Fruit fly (Drosophila melanogaster) whole organism, embryonic: ENCODE data around the gene msb1l.
A peak's percentile ranks its signal among the peaks of the same experiment; 100 is the strongest.

Source experiments
- Aef1 ChIP-seq: fragments of 200-800 bp; sonication (Bioruptor generic); IDR thresholded peaks from 3 replicates; pipeline ENCODE4 v1.3.6; 2022; ENCODE audit warnings: missing biosample characterization, missing genetic modification characterization
- B-H2 ChIP-seq: fragments of 200-800 bp; sonication (Bioruptor generic); optimal IDR thresholded peaks from 2 replicates; lab custom pipeline; 2018; ENCODE audit warnings: missing biosample characterization, mild to moderate bottlenecking, missing genetic modification characterization
- CG10321 ChIP-seq: fragments of 200-800 bp; sonication (Bioruptor generic); IDR thresholded peaks from 2 replicates; pipeline ENCODE4 v1.3.6; 2022; ENCODE audit warnings: missing biosample characterization, missing genetic modification characterization
- CG10959 ChIP-seq: fragments of 200-800 bp; sonication (Bioruptor generic); IDR thresholded peaks from 2 replicates; pipeline ENCODE4 v1.3.6; 2022; ENCODE audit warnings: missing biosample characterization, missing genetic modification characterization
- CG11456 ChIP-seq: fragments of 200-800 bp; sonication (Bioruptor generic); IDR thresholded peaks from 3 replicates; pipeline ENCODE4 v1.3.6; 2022; ENCODE audit warnings: missing biosample characterization, missing genetic modification characterization
- CG12071 ChIP-seq: fragments of 200-800 bp; sonication (Bioruptor generic); optimal IDR thresholded peaks from 3 replicates; lab custom pipeline; 2018; ENCODE audit warnings: missing biosample characterization, mild to moderate bottlenecking, missing genetic modification characterization
- CG12104 ChIP-seq: fragments of 200-800 bp; sonication (Bioruptor generic); optimal IDR thresholded peaks from 3 replicates; lab custom pipeline; 2016; ENCODE audit warnings: missing biosample characterization, missing genetic modification characterization
- CG12155 ChIP-seq: fragments of 200-800 bp; sonication (Bioruptor generic); optimal IDR thresholded peaks from 3 replicates; lab custom pipeline; 2016; ENCODE audit warnings: missing biosample characterization, missing genetic modification characterization
- CG13296 ChIP-seq: fragments of 200-800 bp; sonication (Bioruptor generic); optimal IDR thresholded peaks from 3 replicates; lab custom pipeline; 2018; ENCODE audit warnings: missing biosample characterization, mild to moderate bottlenecking, missing genetic modification characterization
- CG14014 ChIP-seq: fragments of 200-800 bp; sonication (Bioruptor generic); IDR thresholded peaks from 2 replicates; pipeline ENCODE4 v1.3.6; 2022; ENCODE audit warnings: missing biosample characterization, missing genetic modification characterization
- CG15479 ChIP-seq: fragments of 200-800 bp; sonication (Bioruptor generic); optimal IDR thresholded peaks from 3 replicates; lab custom pipeline; 2019; ENCODE audit warnings: missing biosample characterization, mild to moderate bottlenecking, missing genetic modification characterization, moderate library complexity
- CG2116 ChIP-seq: fragments of 200-800 bp; sonication (Bioruptor generic); optimal IDR thresholded peaks from 3 replicates; lab custom pipeline; 2018; ENCODE audit warnings: missing biosample characterization, mild to moderate bottlenecking, missing genetic modification characterization
- CG2875 ChIP-seq: fragments of 200-800 bp; sonication (Bioruptor generic); optimal IDR thresholded peaks from 2 replicates; lab custom pipeline; 2017; ENCODE audit warnings: missing biosample characterization, mild to moderate bottlenecking, missing genetic modification characterization, missing genetic modification reagents
- CG6683 ChIP-seq: fragments of 200-800 bp; sonication (Bioruptor generic); optimal IDR thresholded peaks from 2 replicates; lab custom pipeline; 2017; ENCODE audit warnings: missing biosample characterization, mild to moderate bottlenecking, missing genetic modification characterization, missing genetic modification reagents
- CG6689 ChIP-seq: fragments of 200-800 bp; sonication (Bioruptor generic); IDR thresholded peaks from 2 replicates; pipeline ENCODE4 v1.3.6; 2022; ENCODE audit warnings: missing biosample characterization, missing genetic modification characterization
- CG7556 ChIP-seq: fragments of 200-800 bp; sonication (Bioruptor generic); optimal IDR thresholded peaks from 2 replicates; lab custom pipeline; 2017; ENCODE audit warnings: missing biosample characterization, mild to moderate bottlenecking, missing genetic modification characterization
- CG7786 ChIP-seq: fragments of 200-800 bp; sonication (Bioruptor generic); optimal IDR thresholded peaks from 2 replicates; lab custom pipeline; 2016; ENCODE audit warnings: missing biosample characterization, missing genetic modification characterization
- CG7963 ChIP-seq: fragments of 200-800 bp; sonication (Bioruptor generic); IDR thresholded peaks from 3 replicates; pipeline ENCODE4 v1.3.6; 2022; ENCODE audit warnings: missing biosample characterization, missing genetic modification characterization; ENCODE audit not compliant: partially characterized antibody
- CG8089 ChIP-seq: fragments of 200-800 bp; sonication (Bioruptor generic); optimal IDR thresholded peaks from 3 replicates; lab custom pipeline; 2016; ENCODE audit warnings: missing biosample characterization, missing genetic modification characterization
- Camta ChIP-seq: fragments of 200-800 bp; sonication (Bioruptor generic); optimal IDR thresholded peaks from 2 replicates; lab custom pipeline; 2016; ENCODE audit warnings: missing biosample characterization, missing genetic modification characterization
- CoRest ChIP-seq: fragments of 200-800 bp; sonication (Bioruptor generic); optimal IDR thresholded peaks from 3 replicates; lab custom pipeline; 2018; ENCODE audit warnings: missing biosample characterization, mild to moderate bottlenecking, missing genetic modification characterization, moderate library complexity
- Hmr ChIP-seq: fragments of 200-800 bp; sonication (Bioruptor generic); optimal IDR thresholded peaks from 3 replicates; lab custom pipeline; 2017; ENCODE audit warnings: mild to moderate bottlenecking, missing biosample characterization, missing genetic modification reagents, missing genetic modification characterization
- Med ChIP-seq: fragments of 200-800 bp; sonication (Bioruptor generic); peaks from one replicate; lab custom pipeline; 2016; ENCODE audit warnings: missing biosample characterization, missing genetic modification characterization, mild to moderate bottlenecking, inconsistent platforms, moderate library complexity
- Mrtf ChIP-seq: fragments of 200-800 bp; sonication (Bioruptor generic); IDR thresholded peaks from 3 replicates; pipeline ENCODE4 v1.3.6; 2022; ENCODE audit warnings: missing biosample characterization, missing genetic modification characterization
- NFAT ChIP-seq: fragments of 200-800 bp; sonication (Bioruptor generic); IDR thresholded peaks from 2 replicates; pipeline ENCODE4 v1.3.6; 2022; ENCODE audit warnings: missing biosample characterization, missing genetic modification characterization
- Nf-YA ChIP-seq: fragments of 200-800 bp; sonication (Bioruptor generic); IDR thresholded peaks from 2 replicates; pipeline ENCODE4 v1.3.6; 2022; ENCODE audit warnings: missing biosample characterization, missing genetic modification characterization
- Sry-β ChIP-seq: fragments of 200-800 bp; sonication (Bioruptor generic); optimal IDR thresholded peaks from 2 replicates; lab custom pipeline; 2018; ENCODE audit warnings: missing biosample characterization, mild to moderate bottlenecking, missing genetic modification characterization, moderate library complexity
- Stat92E ChIP-seq, 3 experiments: fragments of >200 bp in 2 of 3; fragments of 200-800 bp in 1 of 3; sonication (Bioruptor generic) in 1 of 3; optimal IDR thresholded peaks; 2 replicates each; lab custom pipeline; 2017 to 2019; ENCODE audit warnings: missing biosample characterization in 3 of 3, missing genetic modification characterization in 3 of 3, mild to moderate bottlenecking in 1 of 3, moderate library complexity in 1 of 3
- Taf1 ChIP-seq: fragments of 200-800 bp; sonication (Bioruptor generic); IDR thresholded peaks from 2 replicates; pipeline ENCODE4 v1.3.6; 2022; ENCODE audit warnings: missing biosample characterization, missing genetic modification characterization
- Vsx1 ChIP-seq: fragments of 200-800 bp; sonication (Bioruptor generic); optimal IDR thresholded peaks from 2 replicates; lab custom pipeline; 2017; ENCODE audit warnings: missing biosample characterization, mild to moderate bottlenecking, missing genetic modification characterization, missing genetic modification reagents
- ap ChIP-seq: fragments of 200-800 bp; sonication (Bioruptor generic); IDR thresholded peaks from 2 replicates; pipeline ENCODE4 v1.3.6; 2022; ENCODE audit warnings: missing biosample characterization, missing genetic modification characterization
- ase ChIP-seq: fragments of 200-800 bp; sonication (Bioruptor generic); IDR thresholded peaks from 3 replicates; pipeline ENCODE4 v1.3.6; 2022; ENCODE audit warnings: missing biosample characterization, missing genetic modification characterization
- ash1 ChIP-seq: fragments of 200-800 bp; sonication (Bioruptor generic); optimal IDR thresholded peaks from 2 replicates; lab custom pipeline; 2018; ENCODE audit warnings: missing biosample characterization, mild to moderate bottlenecking, missing genetic modification characterization
- chinmo ChIP-seq: fragments of 200-800 bp; sonication (Bioruptor generic); IDR thresholded peaks from 4 replicates; pipeline ENCODE4 v1.3.6; 2022; ENCODE audit warnings: missing biosample characterization, missing genetic modification characterization; ENCODE audit not compliant: partially characterized antibody
- croc ChIP-seq: fragments of 200-800 bp; sonication (Bioruptor generic); conservative IDR thresholded peaks from 3 replicates; pipeline ENCODE4 v1.3.6; 2022; ENCODE audit warnings: missing biosample characterization, missing genetic modification characterization
- crp ChIP-seq, 2 experiments: fragments of 200-800 bp; sonication (Bioruptor generic); optimal IDR thresholded peaks; 2 replicates in 1 of 2; 3 replicates in 1 of 2; lab custom pipeline; 2017; ENCODE audit warnings: missing biosample characterization in 2 of 2, missing genetic modification characterization in 2 of 2, mild to moderate bottlenecking in 1 of 2, moderate library complexity in 1 of 2
- dimm ChIP-seq: fragments of 200-800 bp; sonication (Bioruptor generic); IDR thresholded peaks from 2 replicates; pipeline ENCODE4 v1.3.6; 2022; ENCODE audit warnings: missing biosample characterization, missing genetic modification characterization
- dysf ChIP-seq: fragments of 200-800 bp; sonication (Bioruptor generic); IDR thresholded peaks from 3 replicates; pipeline ENCODE4 v1.3.6; 2022; ENCODE audit warnings: missing biosample characterization, missing genetic modification characterization
- fd3F ChIP-seq: fragments of 200-800 bp; sonication (Bioruptor generic); optimal IDR thresholded peaks from 2 replicates; lab custom pipeline; 2018; ENCODE audit warnings: missing biosample characterization, mild to moderate bottlenecking, missing genetic modification characterization, moderate library complexity
- fu2 ChIP-seq: fragments of 200-800 bp; sonication (Bioruptor generic); optimal IDR thresholded peaks from 2 replicates; lab custom pipeline; 2016; ENCODE audit warnings: missing biosample characterization, missing genetic modification characterization
- her ChIP-seq: fragments of 200-800 bp; sonication (Bioruptor generic); optimal IDR thresholded peaks from 2 replicates; lab custom pipeline; 2016; ENCODE audit warnings: missing biosample characterization, missing genetic modification characterization
- jing ChIP-seq: fragments of 200-800 bp; sonication (Bioruptor generic); optimal IDR thresholded peaks from 2 replicates; lab custom pipeline; 2018; ENCODE audit warnings: missing biosample characterization, mild to moderate bottlenecking, missing genetic modification characterization
- klu ChIP-seq: fragments of 200-800 bp; sonication (Bioruptor generic); IDR thresholded peaks from 2 replicates; pipeline ENCODE4 v1.3.6; 2022; ENCODE audit warnings: missing biosample characterization, missing genetic modification characterization
- nau ChIP-seq: fragments of 200-800 bp; sonication (Bioruptor generic); optimal IDR thresholded peaks from 3 replicates; lab custom pipeline; 2017; ENCODE audit warnings: missing biosample characterization, mild to moderate bottlenecking, missing genetic modification characterization, missing genetic modification reagents
- nerfin-2 ChIP-seq: fragments of 200-800 bp; sonication (Bioruptor generic); IDR thresholded peaks from 2 replicates; pipeline ENCODE4 v1.3.6; 2022; ENCODE audit warnings: missing biosample characterization, missing genetic modification characterization; ENCODE audit not compliant: partially characterized antibody
- prd ChIP-seq, 3 experiments: fragments of >200 bp in 2 of 3; fragments of 200-800 bp in 1 of 3; sonication (Bioruptor generic) in 1 of 3; optimal IDR thresholded peaks in 2 of 3; IDR thresholded peaks in 1 of 3; 2 replicates in 2 of 3; 3 replicates in 1 of 3; pipeline versions ENCODE4 v1.3.6 to Lab custom; 2017 to 2022; ENCODE audit warnings: missing biosample characterization in 1 of 3, missing genetic modification characterization in 1 of 3
- sisA ChIP-seq: fragments of 200-800 bp; sonication (Bioruptor generic); IDR thresholded peaks from 2 replicates; pipeline ENCODE4 v1.3.6; 2022; ENCODE audit warnings: missing biosample characterization, missing genetic modification characterization
- stwl ChIP-seq: fragments of 200-800 bp; sonication (Bioruptor generic); optimal IDR thresholded peaks from 3 replicates; lab custom pipeline; 2018; ENCODE audit warnings: missing biosample characterization, mild to moderate bottlenecking, missing genetic modification characterization, moderate library complexity

The msb1l gene

DNA sequence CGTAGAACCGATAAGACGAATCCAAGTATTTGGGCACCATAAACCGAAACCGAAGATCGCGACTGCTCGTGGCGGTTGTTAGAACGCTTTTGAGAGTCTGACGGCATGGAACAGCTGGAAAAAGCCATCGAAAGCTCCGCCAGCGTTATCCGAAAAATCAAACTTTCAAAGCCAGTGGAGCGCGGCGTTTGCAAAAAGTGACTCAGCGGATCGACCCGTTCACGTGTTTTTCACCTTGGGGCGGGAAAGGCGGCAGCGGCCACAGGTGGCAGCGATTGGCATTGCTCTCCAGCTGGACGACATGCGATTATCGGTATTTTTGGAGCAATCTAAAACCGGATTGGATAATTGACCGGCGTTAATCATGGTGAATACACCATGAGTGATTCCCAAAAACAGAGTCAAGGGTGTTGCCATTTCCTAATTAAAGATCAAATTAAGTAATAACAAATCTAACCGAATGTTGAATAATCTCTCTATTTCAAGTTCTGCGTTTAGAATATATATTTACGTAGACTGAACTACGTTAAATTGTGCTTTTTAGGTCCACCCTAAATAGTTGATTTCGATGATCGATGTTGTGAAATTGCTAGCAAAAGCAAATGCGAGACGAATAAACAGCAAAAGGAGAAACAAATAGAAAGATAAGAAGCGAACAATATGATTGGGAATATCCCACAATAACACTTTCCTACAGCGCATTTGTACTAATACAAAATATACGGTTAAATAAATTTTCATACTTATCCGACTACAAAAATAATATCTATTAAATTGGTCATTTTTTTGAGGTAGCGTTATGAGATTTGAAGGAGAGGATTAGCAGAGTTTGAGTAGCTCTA, 30.4 kb upstream of the msb1l start, which contains the start of gene CG10337 (continued):
- no peak for TF ChIP-seq CG8089 (GFP tag; lab: Kevin White, UChicago)
- no peak for TF ChIP-seq Taf1 (GFP tag; lab: Robert Waterston, UW)
- TF ChIP-seq fu2 (GFP tag; lab: Kevin White, UChicago), result no peak
- TF ChIP-seq CG14014, result no peak
- TF ChIP-seq jing (GFP tag; lab: Kevin White, UChicago), result no peak
- peak; percentile 16 for TF ChIP-seq CG12155 (GFP tag; lab: Kevin White, UChicago)
- no peak for TF ChIP-seq nerfin-2 (GFP tag; lab: Robert Waterston, UW)
- TF ChIP-seq CG2116 (GFP tag; lab: Kevin White, UChicago), result peak; percentile 1
- peak; percentile 7 for TF ChIP-seq CG12104
- TF ChIP-seq ase, result no peak
- TF ChIP-seq CG7786 (GFP tag; lab: Kevin White, UChicago), result peak; percentile 44
- TF ChIP-seq croc (GFP tag; lab: Robert Waterston, UW), result no peak
- TF ChIP-seq Hmr (GFP tag; lab: Kevin White, UChicago), result peak; percentile 70
- TF ChIP-seq CG13296, result peak; percentile 68
- TF ChIP-seq stwl (tag; lab: Kevin White, UChicago), result no peak
- TF ChIP-seq fd3F (GFP tag; lab: Kevin White, UChicago), result no peak
- no peak for TF ChIP-seq her (GFP tag; lab: Kevin White, UChicago)
- TF ChIP-seq CG6683 (GFP tag; lab: Kevin White, UChicago), result peak; percentile 6
- TF ChIP-seq CG12071 (GFP tag; lab: Kevin White, UChicago), result peak; percentile 60
- TF ChIP-seq CG11456 (GFP tag; lab: Robert Waterston, UW), result no peak
- TF ChIP-seq CG10321 (GFP tag; lab: Robert Waterston, UW), result no peak
- peak; percentile 70 for TF ChIP-seq CG7556 (GFP tag; lab: Kevin White, UChicago)
- 0 out of 4 replicates have a peak, but pooled peaks have one; percentile 32 for TF ChIP-seq chinmo
- 0 out of 2 replicates have a peak, but pooled peaks have one; percentile 31 for TF ChIP-seq Nf-YA (GFP tag; lab: Robert Waterston, UW)
- no peak for TF ChIP-seq CG10959 (GFP tag; lab: Robert Waterston, UW)
- peak; percentile 22 for TF ChIP-seq Vsx1 (GFP tag; lab: Kevin White, UChicago)
- TF ChIP-seq NFAT (GFP tag; lab: Robert Waterston, UW), result no peak
- TF ChIP-seq Stat92E (GFP tag; optimal IDR thresholded peaks at IDR 0.05; lab: Kevin White, UChicago), result no peak
- peak; percentile 61 for TF ChIP-seq nau (GFP tag; lab: Kevin White, UChicago)
- TF ChIP-seq CG6689 (GFP tag; lab: Robert Waterston, UW), result peak; percentile 5
- TF ChIP-seq Sry-β (GFP tag; lab: Kevin White, UChicago), result no peak
- no peak for TF ChIP-seq prd (optimal IDR thresholded peaks at IDR 0.05; lab: Kevin White, UChicago)
- no peak; the same call in 2 of the 3 replicates for TF ChIP-seq prd (GFP tag; IDR thresholded peaks at IDR 0.05; lab: Robert Waterston, UW)
- TF ChIP-seq B-H2 (GFP tag; lab: Kevin White, UChicago), result peak; percentile 14
- no peak for TF ChIP-seq Mrtf (GFP tag; lab: Robert Waterston, UW)
- TF ChIP-seq ap (GFP tag; lab: Robert Waterston, UW), result no peak
- TF ChIP-seq Aef1 (GFP tag; lab: Robert Waterston, UW), result 0 out of 3 replicates have a peak, but pooled peaks have one; percentile 25
- TF ChIP-seq CG2875 (GFP tag; lab: Kevin White, UChicago), result peak; percentile 22
- no peak for TF ChIP-seq dimm (GFP tag; lab: Robert Waterston, UW)
- peak in 1 of 2 experiments; percentile 57 for TF ChIP-seq crp (GFP tag; optimal IDR thresholded peaks at IDR 0.05; lab: Kevin White, UChicago)
- no peak for TF ChIP-seq sisA
- TF ChIP-seq klu (GFP tag; lab: Robert Waterston, UW), result no peak
- peak; percentile 47 for TF ChIP-seq CoRest (tag; lab: Kevin White, UChicago)
- TF ChIP-seq dysf (GFP tag; lab: Robert Waterston, UW), result peak; percentile 55; the same call in 1 of the 3 replicates
- peak; percentile 83 for TF ChIP-seq Med
- no peak for TF ChIP-seq ash1 (GFP tag; lab: Kevin White, UChicago)
- no peak for TF ChIP-seq Camta (GFP tag; lab: Kevin White, UChicago)
- no peak for TF ChIP-seq CG7963 (GFP tag; lab: Robert Waterston, UW)
- peak; percentile 56 for TF ChIP-seq CG15479 (GFP tag; lab: Kevin White, UChicago)
